Worm (Caenorhabditis elegans) whole organism, L3 larva: ENCODE data around the gene iglr-1.

Source experiments
- aly-2 ChIP-seq: fragments of 150-350 bp; optimal IDR thresholded peaks from 2 replicates; lab custom pipeline; 2014; ENCODE audit warnings: missing biosample characterization, missing genetic modification characterization
- ama-1 ChIP-seq: fragments of 150-350 bp; optimal IDR thresholded peaks from 2 replicates; lab custom pipeline; 2018
- ceh-16 ChIP-seq: sonication (generic microtip); optimal IDR thresholded peaks from 2 replicates; lab custom pipeline; 2017; ENCODE audit warnings: missing biosample characterization, missing genetic modification characterization
- ceh-28 ChIP-seq: fragments of 150-350 bp; optimal IDR thresholded peaks from 2 replicates; lab custom pipeline; 2014; ENCODE audit warnings: missing biosample characterization, missing genetic modification reagents, missing genetic modification characterization
- ceh-82 ChIP-seq: fragments of 150-350 bp; optimal IDR thresholded peaks from 2 replicates; lab custom pipeline; 2014; ENCODE audit warnings: missing biosample characterization, missing genetic modification characterization
- egl-27 ChIP-seq: sonication (generic microtip); optimal IDR thresholded peaks from 4 replicates; lab custom pipeline; 2017; ENCODE audit warnings: missing biosample characterization, missing genetic modification reagents, missing genetic modification characterization
- egl-5 ChIP-seq: fragments of 150-350 bp; optimal IDR thresholded peaks from 2 replicates; lab custom pipeline; 2017; ENCODE audit warnings: missing biosample characterization, missing genetic modification reagents, missing genetic modification characterization, inconsistent platforms
- elt-1 ChIP-seq: fragments of 150-350 bp; optimal IDR thresholded peaks from 2 replicates; lab custom pipeline; 2014; ENCODE audit warnings: missing biosample characterization, missing genetic modification characterization
- elt-2 ChIP-seq: sonication (generic microtip); optimal IDR thresholded peaks from 2 replicates; lab custom pipeline; 2016; ENCODE audit warnings: missing genetic modification reagents, mild to moderate bottlenecking, missing genetic modification characterization, missing compliant biosample characterization
- eor-1 ChIP-seq, 2 experiments: fragments of 150-350 bp; optimal IDR thresholded peaks; 2 replicates each; lab custom pipeline; 2014 to 2018; ENCODE audit warnings: missing biosample characterization in 2 of 2, missing genetic modification characterization in 2 of 2
- fkh-10 ChIP-seq: sonication (generic microtip); optimal IDR thresholded peaks from 2 replicates; lab custom pipeline; 2017; ENCODE audit warnings: missing biosample characterization, missing genetic modification reagents, missing genetic modification characterization
- fkh-2 ChIP-seq: fragments of 150-350 bp; optimal IDR thresholded peaks from 2 replicates; lab custom pipeline; 2014; ENCODE audit warnings: missing biosample characterization, missing genetic modification reagents, missing genetic modification characterization
- fos-1 ChIP-seq: fragments of 150-350 bp; optimal IDR thresholded peaks from 2 replicates; lab custom pipeline; 2014; ENCODE audit warnings: missing biosample characterization, missing genetic modification characterization
- hmg-11 ChIP-seq: sonication (generic microtip); optimal IDR thresholded peaks from 2 replicates; lab custom pipeline; 2016; ENCODE audit warnings: missing genetic modification characterization, missing compliant biosample characterization
- lin-39 ChIP-seq: fragments of 150-350 bp; optimal IDR thresholded peaks from 2 replicates; lab custom pipeline; 2018; ENCODE audit warnings: missing biosample characterization, missing genetic modification reagents, missing genetic modification characterization
- mml-1 ChIP-seq: fragments of 150-350 bp; sonication (generic microtip); optimal IDR thresholded peaks from 3 replicates; lab custom pipeline; 2014; ENCODE audit warnings: missing biosample characterization, missing genetic modification characterization
- nfya-1 ChIP-seq: sonication (generic microtip); optimal IDR thresholded peaks from 2 replicates; lab custom pipeline; 2017; ENCODE audit warnings: missing genetic modification characterization, mild to moderate bottlenecking, missing compliant biosample characterization, antibody characterized with exemption, moderate library complexity; ENCODE audit not compliant: insufficient read depth
- nhr-11 ChIP-seq: fragments of 150-350 bp; optimal IDR thresholded peaks from 2 replicates; lab custom pipeline; 2014; ENCODE audit warnings: missing biosample characterization, missing genetic modification characterization
- nhr-12 ChIP-seq: fragments of 150-350 bp; optimal IDR thresholded peaks from 2 replicates; lab custom pipeline; 2014; ENCODE audit warnings: missing biosample characterization, missing genetic modification characterization
- nhr-23 ChIP-seq: fragments of 150-350 bp; optimal IDR thresholded peaks from 2 replicates; lab custom pipeline; 2014; ENCODE audit warnings: missing biosample characterization, missing genetic modification reagents, missing genetic modification characterization
- nhr-237 ChIP-seq: fragments of 150-350 bp; optimal IDR thresholded peaks from 2 replicates; lab custom pipeline; 2014; ENCODE audit warnings: missing biosample characterization, missing genetic modification characterization
- nhr-25 ChIP-seq: sonication (generic microtip); optimal IDR thresholded peaks from 2 replicates; lab custom pipeline; 2017; ENCODE audit warnings: missing biosample characterization, missing genetic modification characterization
- nhr-28 ChIP-seq: fragments of 150-350 bp; optimal IDR thresholded peaks from 2 replicates; lab custom pipeline; 2014; ENCODE audit warnings: missing biosample characterization, missing genetic modification characterization
- nhr-67 ChIP-seq: fragments of 150-350 bp; optimal IDR thresholded peaks from 2 replicates; lab custom pipeline; 2014; ENCODE audit warnings: missing biosample characterization, missing genetic modification characterization
- nhr-76 ChIP-seq: fragments of 150-350 bp; sonication (generic microtip); optimal IDR thresholded peaks from 5 replicates; lab custom pipeline; 2014; ENCODE audit warnings: missing biosample characterization, missing genetic modification characterization
- pqm-1 ChIP-seq: fragments of 150-350 bp; optimal IDR thresholded peaks from 2 replicates; lab custom pipeline; 2017; ENCODE audit warnings: missing biosample characterization, missing genetic modification characterization, inconsistent platforms
- sea-2 ChIP-seq: fragments of 150-350 bp; sonication (generic microtip); optimal IDR thresholded peaks from 4 replicates; lab custom pipeline; 2014; ENCODE audit warnings: missing biosample characterization, missing genetic modification reagents, missing genetic modification characterization
- skn-1 ChIP-seq: fragments of 150-350 bp; optimal IDR thresholded peaks from 2 replicates; lab custom pipeline; 2014; ENCODE audit warnings: missing biosample characterization, missing genetic modification characterization
- snpc-4 ChIP-seq: fragments of 150-350 bp; optimal IDR thresholded peaks from 2 replicates; lab custom pipeline; 2014; ENCODE audit warnings: missing biosample characterization, missing genetic modification characterization
- tbx-2 ChIP-seq: sonication (generic microtip); optimal IDR thresholded peaks from 2 replicates; lab custom pipeline; 2016; ENCODE audit warnings: mild to moderate bottlenecking, missing genetic modification characterization, missing compliant biosample characterization
- unc-39 ChIP-seq: sonication (generic microtip); optimal IDR thresholded peaks from 4 replicates; lab custom pipeline; 2017; ENCODE audit warnings: missing biosample characterization, missing genetic modification characterization

The iglr-1 gene

ce11 chrX:15027997-15028396, 36.8 kb upstream of the iglr-1 start:
- TF ChIP-seq sea-2 (GFP tag; lab: Kevin White, UChicago) = no peak
- TF ChIP-seq, all 47 proteins: peak for 0

ce11 chrX:15027566-15027965, 36.4 kb upstream of the iglr-1 start:
- TF ChIP-seq lin-39 (tag; lab: Kevin White, UChicago) (peak; percentile 88), nhr-12 (tag; lab: Kevin White, UChicago) (no peak), elt-1 (tag; lab: Kevin White, UChicago) (peak; percentile 45)

ce11 chrX:15026008-15026407, 34.8 kb upstream of the iglr-1 start, which contains the start of gene seb-3:
TSS of gene seb-3 (plus strand) at chrX:15026308.
- TF ChIP-seq nhr-28 (tag; lab: Kevin White, UChicago) (no peak), egl-27 (no peak), nhr-76 (tag; lab: Kevin White, UChicago) (no peak)

- peak; percentile 2 for TF ChIP-seq nfya-1
- no peak for TF ChIP-seq nhr-76 (tag; lab: Kevin White, UChicago)
Observed at ce11 chrX:15016102-15016501, 24.9 kb upstream of the iglr-1 start.

- TF ChIP-seq lin-39 (tag; lab: Kevin White, UChicago) (peak; percentile 19), nhr-237 (no peak), nfya-1 (peak; percentile 15), nhr-12 (tag; lab: Kevin White, UChicago) (no peak), egl-5 (tag; lab: Kevin White, UChicago) (peak; percentile 81)
Observed at ce11 chrX:15013941-15014453, 22.8 kb upstream of the iglr-1 start.

- TF ChIP-seq eor-1 (tag; optimal IDR thresholded peaks at IDR 0.05; lab: Kevin White, UChicago) (no peak), pqm-1 (tag; lab: Kevin White, UChicago) (no peak), nhr-12 (tag; lab: Kevin White, UChicago) (no peak), fos-1 (tag; lab: Kevin White, UChicago) (no peak), aly-2 (tag; lab: Kevin White, UChicago) (no peak), fkh-10 (GFP tag; lab: Kevin White, UChicago) (peak; percentile 84)
Observed at ce11 chrX:15011526-15012274, 20.5 kb upstream of the iglr-1 start.

- TF ChIP-seq hmg-11 (tag; lab: Kevin White, UChicago) (no peak), snpc-4 (tag; lab: Kevin White, UChicago) (no peak), nhr-76 (tag; lab: Kevin White, UChicago) (no peak), ceh-82 (tag; lab: Kevin White, UChicago) (no peak), nhr-67 (no peak), skn-1 (tag; lab: Kevin White, UChicago) (no peak), nhr-25 (tag; lab: Kevin White, UChicago) (no peak), nhr-11 (no peak), elt-1 (tag; lab: Kevin White, UChicago) (no peak), egl-27 (no peak), ama-1 (lab: Kevin White, UChicago) (no peak), nhr-28 (tag; lab: Kevin White, UChicago) (no peak), ceh-28 (tag; lab: Kevin White, UChicago) (no peak), unc-39 (no peak)
Observed at ce11 chrX:15010941-15011340, 19.8 kb upstream of the iglr-1 start.

- no peak for TF ChIP-seq elt-2
- TF ChIP-seq nhr-25 (tag; lab: Kevin White, UChicago) = no peak
- no peak for TF ChIP-seq mml-1 (tag; lab: Kevin White, UChicago)
- TF ChIP-seq fkh-10 (GFP tag; lab: Kevin White, UChicago) = no peak
- TF ChIP-seq nhr-23 = no peak
- no peak for TF ChIP-seq elt-1 (tag; lab: Kevin White, UChicago)
- no peak for TF ChIP-seq ceh-16 (tag; lab: Kevin White, UChicago)
- TF ChIP-seq tbx-2 (tag; lab: Kevin White, UChicago) = no peak
- TF ChIP-seq fkh-2 (tag; lab: Kevin White, UChicago) = no peak
- no peak for TF ChIP-seq fos-1 (tag; lab: Kevin White, UChicago)
Observed at ce11 chrX:15008697-15009096, 17.5 kb upstream of the iglr-1 start.
